Worm (Caenorhabditis elegans) whole organism, L4 larva: ENCODE measurements around the gene ZK1290.7.

Experiments used
- D1046.2 ChIP-seq: fragments of 200-800 bp; sonication (Bioruptor generic); IDR thresholded peaks from 2 replicates; pipeline ENCODE4 v1.3.6; 2022; ENCODE audit warnings: missing genetic modification characterization, missing compliant biosample characterization
- F37D6.2 ChIP-seq: sonication (generic microtip); optimal IDR thresholded peaks from 2 replicates; lab custom pipeline; 2016; ENCODE audit warnings: mild to moderate bottlenecking, missing genetic modification characterization, missing compliant biosample characterization
- F44E2.7 ChIP-seq: fragments of 200-800 bp; sonication (Bioruptor generic); IDR thresholded peaks from 2 replicates; pipeline ENCODE4 v2.1.2; 2022; ENCODE audit warnings: missing genetic modification characterization, missing compliant biosample characterization
- T20F7.1 ChIP-seq: fragments of 200-800 bp; sonication (Bioruptor generic); optimal IDR thresholded peaks from 2 replicates; lab custom pipeline; 2018; ENCODE audit warnings: mild to moderate bottlenecking, missing genetic modification characterization, missing compliant biosample characterization
- T26A8.4 ChIP-seq: fragments of 200-800 bp; sonication (Bioruptor generic); IDR thresholded peaks from 2 replicates; pipeline ENCODE4 v1.3.6; 2022; ENCODE audit warnings: missing genetic modification characterization, missing compliant biosample characterization
- Y105C5A.15 ChIP-seq: fragments of 200-800 bp; sonication (Bioruptor generic); IDR thresholded peaks from 2 replicates; pipeline ENCODE4 v1.3.6; 2022; ENCODE audit warnings: missing genetic modification characterization, missing compliant biosample characterization
- ZK546.5 ChIP-seq, 2 experiments: sonication (generic microtip); optimal IDR thresholded peaks; 2 replicates each; lab custom pipeline; 2017; ENCODE audit warnings: missing biosample characterization in 2 of 2, missing genetic modification characterization in 2 of 2
- aha-1 ChIP-seq: fragments of 150-350 bp; peaks from one replicate; lab custom pipeline; 2014; ENCODE audit warnings: missing biosample characterization, missing genetic modification characterization
- aly-2 ChIP-seq: sonication (generic microtip); optimal IDR thresholded peaks from 2 replicates; lab custom pipeline; 2018; ENCODE audit warnings: missing biosample characterization, missing genetic modification characterization
- ama-1 ChIP-seq: fragments of 150-350 bp; optimal IDR thresholded peaks from 2 replicates; lab custom pipeline; 2014; ENCODE audit warnings: inconsistent platforms, mixed read lengths
- attf-4 ChIP-seq: sonication (generic microtip); optimal IDR thresholded peaks from 3 replicates; lab custom pipeline; 2017; ENCODE audit warnings: missing biosample characterization, missing genetic modification characterization
- ceh-28 ChIP-seq: fragments of 150-350 bp; optimal IDR thresholded peaks from 2 replicates; lab custom pipeline; 2014; ENCODE audit warnings: missing biosample characterization, missing genetic modification reagents, missing genetic modification characterization
- ceh-44 ChIP-seq: fragments of 200-800 bp; sonication (Bioruptor generic); IDR thresholded peaks from 2 replicates; pipeline ENCODE4 v1.3.6; 2022; ENCODE audit warnings: missing genetic modification reagents, missing genetic modification characterization, missing compliant biosample characterization
- ceh-82 ChIP-seq: sonication (generic microtip); optimal IDR thresholded peaks from 2 replicates; lab custom pipeline; 2017; ENCODE audit warnings: missing biosample characterization, missing genetic modification characterization
- dve-1 ChIP-seq: sonication (generic microtip); optimal IDR thresholded peaks from 2 replicates; lab custom pipeline; 2017; ENCODE audit warnings: antibody characterized with exemption, mild to moderate bottlenecking, missing genetic modification characterization, missing compliant biosample characterization; ENCODE audit not compliant: insufficient read depth
- egl-27 ChIP-seq: sonication (generic microtip); optimal IDR thresholded peaks from 3 replicates; lab custom pipeline; 2017; ENCODE audit warnings: missing biosample characterization, missing genetic modification reagents, missing genetic modification characterization
- gei-8 ChIP-seq: fragments of 200-800 bp; sonication (Bioruptor generic); optimal IDR thresholded peaks from 2 replicates; lab custom pipeline; 2018; ENCODE audit warnings: mild to moderate bottlenecking, missing genetic modification characterization, missing compliant biosample characterization
- hlh-11 ChIP-seq: fragments of 200-800 bp; sonication (Bioruptor generic); optimal IDR thresholded peaks from 2 replicates; lab custom pipeline; 2018; ENCODE audit warnings: mild to moderate bottlenecking, missing genetic modification characterization, missing compliant biosample characterization
- hmg-1.1 ChIP-seq: fragments of 200-800 bp; sonication (Bioruptor generic); IDR thresholded peaks from 2 replicates; pipeline ENCODE4 v1.3.6; 2022; ENCODE audit warnings: missing genetic modification reagents, missing genetic modification characterization, missing compliant biosample characterization
- lim-7 ChIP-seq: fragments of 200-800 bp; sonication (Bioruptor generic); IDR thresholded peaks from 2 replicates; pipeline ENCODE4 v1.3.6; 2022; ENCODE audit warnings: missing genetic modification characterization, missing compliant biosample characterization
- lin-13 ChIP-seq: fragments of 150-350 bp; optimal IDR thresholded peaks from 2 replicates; lab custom pipeline; 2014; ENCODE audit warnings: missing biosample characterization, missing genetic modification reagents, missing genetic modification characterization
- lin-29 ChIP-seq: fragments of 200-800 bp; sonication (Bioruptor generic); IDR thresholded peaks from 2 replicates; pipeline ENCODE4 v1.3.6; 2022; ENCODE audit warnings: missing genetic modification reagents, missing genetic modification characterization, missing compliant biosample characterization
- lin-38 ChIP-seq: fragments of 200-800 bp; sonication (Bioruptor generic); IDR thresholded peaks from 2 replicates; pipeline ENCODE4 v1.3.6; 2022; ENCODE audit warnings: missing genetic modification reagents, missing genetic modification characterization, missing compliant biosample characterization
- mdl-1 ChIP-seq, 2 experiments: fragments of 150-350 bp in 1 of 2; sonication (generic microtip) in 1 of 2; optimal IDR thresholded peaks; 2 replicates each; lab custom pipeline; 2014 to 2017; ENCODE audit warnings: missing biosample characterization in 2 of 2, missing genetic modification characterization in 2 of 2
- mxl-2 ChIP-seq: fragments of 200-800 bp; sonication (Bioruptor generic); conservative IDR thresholded peaks from 2 replicates; pipeline ENCODE4 v1.3.6; 2022; ENCODE audit warnings: missing genetic modification reagents, missing genetic modification characterization, missing compliant biosample characterization
- mxl-3 ChIP-seq: fragments of 200-800 bp; sonication (Bioruptor generic); optimal IDR thresholded peaks from 2 replicates; lab custom pipeline; 2018; ENCODE audit warnings: mild to moderate bottlenecking, missing genetic modification characterization, missing compliant biosample characterization
- nhr-102 ChIP-seq: sonication (generic microtip); optimal IDR thresholded peaks from 2 replicates; lab custom pipeline; 2016; ENCODE audit warnings: mild to moderate bottlenecking, missing genetic modification characterization, moderate library complexity, missing compliant biosample characterization
- nhr-237 ChIP-seq: sonication (generic microtip); optimal IDR thresholded peaks from 2 replicates; lab custom pipeline; 2017; ENCODE audit warnings: missing biosample characterization, missing genetic modification characterization
- nhr-25 ChIP-seq: sonication (generic microtip); optimal IDR thresholded peaks from 2 replicates; lab custom pipeline; 2017; ENCODE audit warnings: missing genetic modification characterization, mild to moderate bottlenecking, missing compliant biosample characterization, antibody characterized with exemption, moderate library complexity, borderline replicate concordance; ENCODE audit not compliant: insufficient read depth
- nhr-28 ChIP-seq: fragments of 150-350 bp; optimal IDR thresholded peaks from 2 replicates; lab custom pipeline; 2014; ENCODE audit warnings: missing biosample characterization, missing genetic modification characterization
- nhr-48 ChIP-seq: sonication (generic microtip); optimal IDR thresholded peaks from 2 replicates; lab custom pipeline; 2016; ENCODE audit warnings: mild to moderate bottlenecking, missing genetic modification characterization, missing compliant biosample characterization
- nhr-76 ChIP-seq: fragments of 150-350 bp; optimal IDR thresholded peaks from 2 replicates; lab custom pipeline; 2014; ENCODE audit warnings: missing biosample characterization, missing genetic modification characterization
- pha-4 ChIP-seq, 2 experiments: fragments of 150-350 bp in 1 of 2; fragments of 200-800 bp in 1 of 2; sonication (Bioruptor generic) in 1 of 2; IDR thresholded peaks in 1 of 2; optimal IDR thresholded peaks in 1 of 2; 2 replicates each; pipeline versions ENCODE4 v1.3.6 to Lab custom; 2014 to 2022; ENCODE audit warnings: missing genetic modification characterization in 2 of 2, missing genetic modification reagents in 2 of 2, missing biosample characterization in 1 of 2, missing compliant biosample characterization in 1 of 2
- pqm-1 ChIP-seq: sonication (generic microtip); optimal IDR thresholded peaks from 2 replicates; lab custom pipeline; 2017; ENCODE audit warnings: missing biosample characterization, missing genetic modification characterization
- rbr-2 ChIP-seq: sonication (generic microtip); optimal IDR thresholded peaks from 2 replicates; lab custom pipeline; 2016; ENCODE audit warnings: missing genotype, missing genetic modification characterization, missing compliant biosample characterization
- saeg-2 ChIP-seq: fragments of 200-800 bp; sonication (Bioruptor generic); IDR thresholded peaks from 2 replicates; pipeline ENCODE4 v1.3.6; 2022; ENCODE audit warnings: missing genetic modification reagents, missing genetic modification characterization, missing compliant biosample characterization
- sdz-12 ChIP-seq: fragments of 200-800 bp; sonication (Bioruptor generic); optimal IDR thresholded peaks from 2 replicates; lab custom pipeline; 2018; ENCODE audit warnings: mild to moderate bottlenecking, missing genetic modification characterization, missing compliant biosample characterization
- spr-3 ChIP-seq: fragments of 200-800 bp; sonication (Bioruptor generic); optimal IDR thresholded peaks from 2 replicates; lab custom pipeline; 2018; ENCODE audit warnings: mild to moderate bottlenecking, missing genetic modification characterization, missing compliant biosample characterization
- tra-1 ChIP-seq: fragments of 200-800 bp; sonication (Bioruptor generic); IDR thresholded peaks from 2 replicates; pipeline ENCODE4 v1.3.6; 2022; ENCODE audit warnings: missing genetic modification reagents, missing genetic modification characterization, missing compliant biosample characterization
- unc-62 ChIP-seq, 3 experiments: fragments of 150-350 bp in 1 of 3; sonication (generic microtip); optimal IDR thresholded peaks in 2 of 3; peaks in 1 of 3; 1 replicate in 1 of 3; 2 replicates in 2 of 3; lab custom pipeline; 2014 to 2017; ENCODE audit warnings: missing biosample characterization in 3 of 3, missing genetic modification characterization in 3 of 3, missing genetic modification reagents in 3 of 3, missing genotype in 1 of 3
- zip-11 ChIP-seq: fragments of 200-800 bp; sonication (Bioruptor generic); IDR thresholded peaks from 2 replicates; pipeline ENCODE4 v1.3.6; 2022; ENCODE audit warnings: missing genetic modification characterization, missing compliant biosample characterization

ZK1290.7 gene

DNA sequence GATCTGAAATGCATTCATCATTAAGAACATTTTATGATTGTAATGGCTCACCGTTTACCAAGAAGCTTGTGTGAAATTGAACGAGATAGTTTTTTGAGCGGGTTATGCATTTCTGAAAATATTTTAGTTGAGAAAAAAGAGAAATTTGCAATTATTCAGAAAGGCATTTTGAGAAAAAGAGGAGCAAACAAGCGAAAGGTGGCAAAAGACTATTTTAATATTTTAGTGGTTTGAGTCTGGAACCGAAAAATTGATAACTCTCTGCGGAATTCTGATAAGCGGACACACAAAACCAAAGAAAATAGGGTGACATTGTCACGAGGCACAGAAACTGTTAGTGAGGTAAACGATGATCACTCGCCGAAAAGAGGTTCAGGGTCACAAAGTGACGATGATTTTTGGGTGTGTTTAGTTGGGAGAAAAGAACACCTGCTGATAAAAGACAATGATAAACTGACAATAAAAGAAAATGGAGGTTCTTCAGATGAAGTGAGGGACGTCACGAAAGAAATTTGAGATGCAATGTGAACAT is 29.4 kb upstream of the ZK1290.7 start (continued):
- TF ChIP-seq F44E2.7 (GFP tag; lab: Robert Waterston, UW) (no peak), mxl-2 (GFP tag; lab: Robert Waterston, UW) (no peak), ceh-28 (tag; lab: Kevin White, UChicago) (no peak), nhr-102 (tag; lab: Kevin White, UChicago) (peak; percentile 66), sdz-12 (GFP tag; lab: Kevin White, UChicago) (no peak), tra-1 (GFP tag; lab: Robert Waterston, UW) (peak; percentile 68), mdl-1 (tag; optimal IDR thresholded peaks at IDR 0.05; lab: Kevin White, UChicago) (peak in 1 of 2 experiments; percentile 81)

DNA sequence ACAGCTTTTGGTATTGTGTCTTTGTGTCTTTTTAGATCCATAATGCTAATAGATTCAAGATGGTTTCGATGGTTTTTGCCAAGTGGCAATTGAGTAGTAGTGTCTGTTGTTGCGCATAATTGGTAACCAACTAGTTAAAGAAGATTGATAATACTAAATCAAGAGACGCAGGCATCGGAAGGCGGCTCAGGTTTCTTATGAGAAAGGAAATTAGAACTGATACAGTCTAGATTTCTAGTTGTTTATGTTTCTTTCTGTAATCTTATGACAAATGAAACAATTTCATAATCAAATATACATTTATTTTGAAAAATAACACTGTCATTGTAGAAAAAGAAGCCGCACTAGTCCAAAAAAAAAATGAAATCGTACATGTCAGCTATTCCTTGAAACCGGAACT is 28.4 kb upstream of the ZK1290.7 start, which contains the start of gene ZK1290.10:
ZK1290.10 (minus strand) TSS at position 101 of the 400 bp plus-strand sequence.
- no peak for TF ChIP-seq aly-2 (tag; lab: Kevin White, UChicago)
- peak; percentile 19 for TF ChIP-seq aha-1 (tag; lab: Kevin White, UChicago)

DNA sequence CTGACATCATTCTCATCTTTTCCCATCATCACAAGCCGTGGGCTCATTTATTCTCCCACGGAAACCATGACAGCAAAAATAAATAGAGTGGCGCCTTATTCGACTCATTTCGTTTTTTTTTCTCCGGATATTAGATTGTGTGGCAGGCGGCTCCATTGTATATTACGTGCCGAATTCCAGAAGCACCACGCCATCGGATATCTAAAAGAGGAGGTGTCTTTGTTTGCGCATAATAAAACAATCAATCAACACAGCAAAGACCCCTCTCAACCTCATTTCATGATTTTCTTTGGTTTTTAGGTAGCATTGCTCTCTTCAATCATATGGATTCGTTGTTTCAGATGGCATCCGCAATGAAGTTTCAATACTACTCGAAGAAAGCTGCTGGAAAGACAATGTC is 23.7 kb upstream of the ZK1290.7 start, which contains the start of gene tph-1:
tph-1 (plus strand) TSS at position 301 of the 400 bp plus-strand sequence.
- no peak for TF ChIP-seq F37D6.2 (tag; lab: Kevin White, UChicago)
- TF ChIP-seq nhr-237: no peak

DNA sequence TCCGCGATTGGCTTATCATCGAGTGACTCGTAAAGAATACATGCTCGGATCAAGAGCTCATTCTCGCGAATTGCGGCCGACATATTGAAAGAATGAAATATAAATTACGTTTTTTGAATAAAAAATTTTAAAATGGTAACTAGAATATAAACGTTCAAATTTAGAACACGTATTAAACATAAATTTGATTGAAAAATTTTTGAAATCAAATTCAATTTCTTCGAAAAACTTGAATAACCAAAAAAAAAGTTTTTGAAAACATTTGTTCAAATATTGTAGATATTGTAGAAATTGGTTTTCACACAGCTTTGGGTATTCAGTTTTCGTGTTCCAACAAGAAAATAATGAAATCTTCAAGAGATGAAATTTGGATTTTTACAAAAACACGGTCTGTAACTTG is 22.7 kb upstream of the ZK1290.7 start, which contains the start of gene fbxa-224:
fbxa-224 (minus strand) TSS at position 101 of the 400 bp plus-strand sequence.
- TF ChIP-seq attf-4 (tag; lab: Kevin White, UChicago) (no peak), lin-13 (GFP tag; lab: Kevin White, UChicago) (no peak), Y105C5A.15 (GFP tag; lab: Robert Waterston, UW) (no peak), ceh-82 (no peak), nhr-25 (tag; lab: Kevin White, UChicago) (no peak), dve-1 (no peak), hmg-1.1 (no peak), rbr-2 (tag; lab: Kevin White, UChicago) (no peak), lim-7 (GFP tag; lab: Robert Waterston, UW) (no peak), lin-38 (GFP tag; lab: Robert Waterston, UW) (no peak), spr-3 (no peak), egl-27 (tag; lab: Kevin White, UChicago) (no peak), pha-4 (GFP tag; IDR thresholded peaks at IDR 0.05; lab: Robert Waterston, UW) (no peak), pha-4 (tag; optimal IDR thresholded peaks at IDR 0.05; lab: Kevin White, UChicago) (no peak), gei-8 (GFP tag; lab: Kevin White, UChicago) (no peak), pqm-1 (no peak), zip-11 (no peak), T20F7.1 (GFP tag; lab: Kevin White, UChicago) (no peak)
- TF ChIP-seq, all 104 proteins: peak for 0

DNA sequence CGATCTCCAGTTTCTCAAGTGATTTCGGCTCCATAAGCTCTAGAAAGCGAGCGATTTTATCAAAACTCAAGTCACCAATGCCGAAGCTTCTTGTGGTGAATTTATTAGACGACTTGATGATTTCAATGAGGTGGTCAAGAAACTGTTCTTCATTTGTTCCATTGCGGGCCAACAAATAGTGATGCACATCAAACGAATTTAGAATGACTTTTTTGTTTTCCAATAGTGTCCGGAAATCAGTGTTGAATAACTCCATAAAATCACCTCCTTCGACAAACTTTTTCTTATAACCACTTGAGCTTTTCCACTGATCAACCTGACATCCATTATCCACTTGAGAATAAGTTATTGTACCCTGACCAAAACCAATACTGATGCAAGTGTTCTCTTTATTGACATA is 21.9 kb upstream of the ZK1290.7 start:
- no peak for TF ChIP-seq attf-4 (tag; lab: Kevin White, UChicago)
- peak in 1 of 2 experiments; percentile 96 for TF ChIP-seq unc-62 (GFP tag; optimal IDR thresholded peaks at IDR 0.05 in 1 of 2; lab: Kevin White, UChicago)
- no peak for TF ChIP-seq unc-62 (tag; optimal IDR thresholded peaks at IDR 0.05; lab: Kevin White, UChicago)
- TF ChIP-seq, all 104 proteins: peak for 1

DNA sequence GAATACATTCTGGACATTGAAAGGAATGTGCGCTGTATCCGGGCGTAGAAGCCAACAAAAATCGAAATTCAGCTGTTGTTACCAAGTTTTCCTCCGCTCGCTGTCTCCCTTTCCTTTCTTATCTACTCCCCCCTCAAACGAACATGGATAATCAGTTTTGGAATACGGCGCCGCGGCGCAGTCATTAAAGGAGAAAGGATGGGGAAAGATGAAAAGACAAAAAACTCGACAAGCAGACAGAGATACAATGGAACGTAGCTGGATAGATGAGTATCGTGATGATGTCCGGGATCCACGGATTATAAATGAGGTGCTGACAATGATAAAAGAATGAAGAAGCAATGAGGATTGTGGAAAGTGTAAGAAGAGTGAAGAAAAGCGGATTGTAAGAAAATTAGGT is 20.0 kb upstream of the ZK1290.7 start:
- TF ChIP-seq aha-1 (tag; lab: Kevin White, UChicago) (peak; percentile 94), mxl-3 (GFP tag; lab: Kevin White, UChicago) (peak; percentile 38), mdl-1 (tag; optimal IDR thresholded peaks at IDR 0.05; lab: Kevin White, UChicago) (peak in 1 of 2 experiments; percentile 29), nhr-76 (no peak), D1046.2 (GFP tag; lab: Robert Waterston, UW) (no peak), lin-13 (GFP tag; lab: Kevin White, UChicago) (no peak), ceh-44 (no peak), lin-29 (no peak), T26A8.4 (GFP tag; lab: Robert Waterston, UW) (peak; percentile 53; the same call in 1 of the 2 replicates), hlh-11 (tag; lab: Kevin White, UChicago) (peak; percentile 58), saeg-2 (no peak), ZK546.5 (tag; optimal IDR thresholded peaks at IDR 0.05; lab: Kevin White, UChicago) (no peak), T20F7.1 (GFP tag; lab: Kevin White, UChicago) (no peak), ama-1 (lab: Kevin White, UChicago) (peak; percentile 69), nhr-28 (tag; lab: Kevin White, UChicago) (peak; percentile 42), nhr-48 (tag; lab: Kevin White, UChicago) (no peak)
